Worm (Caenorhabditis elegans): Measurements from ENCODE around the gene rpc-25.
A peak's percentile ranks its signal among the peaks of the same experiment; 100 is the strongest.

Gene rpc-25

DNA sequence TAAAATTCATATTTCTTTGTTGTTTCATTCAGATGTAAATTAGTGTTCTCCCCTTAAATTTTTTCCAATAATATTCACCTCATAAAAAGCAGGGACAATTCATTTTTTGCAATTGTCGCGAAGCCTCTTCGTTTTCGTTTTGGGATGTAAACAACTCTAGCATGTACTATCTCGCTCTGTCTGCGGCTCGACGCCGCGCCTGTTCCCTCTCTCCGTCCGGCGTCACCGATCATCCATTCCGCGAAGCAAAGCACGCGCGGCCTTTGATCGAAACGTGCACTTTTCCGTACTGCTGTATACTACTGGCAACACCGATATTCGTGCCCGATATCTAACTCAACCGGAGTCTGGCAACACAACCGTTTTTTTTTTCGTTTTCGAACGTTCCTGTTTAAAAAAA is 40.6 kb upstream of the rpc-25 start:
- no peak for TF ChIP-seq zip-5 (tag; optimal IDR thresholded peaks at IDR 0.05)
- TF ChIP-seq C38D4.7 (GFP tag; optimal IDR thresholded peaks at IDR 0.05) = no peak
- no peak for TF ChIP-seq lin-11 (tag; optimal IDR thresholded peaks at IDR 0.05)
- TF ChIP-seq ceh-18 (tag; optimal IDR thresholded peaks at IDR 0.05) = no peak
- TF ChIP-seq ceh-22 (tag; optimal IDR thresholded peaks at IDR 0.05) = no peak
- no peak for TF ChIP-seq nhr-11 (tag; optimal IDR thresholded peaks at IDR 0.05)
- TF ChIP-seq nhr-232 (tag; optimal IDR thresholded peaks at IDR 0.05) = no peak
- no peak for TF ChIP-seq syd-9 (tag; optimal IDR thresholded peaks at IDR 0.05)
- TF ChIP-seq ama-1 (optimal IDR thresholded peaks at IDR 0.05) = no peak
- no peak for TF ChIP-seq sox-4 (tag; optimal IDR thresholded peaks at IDR 0.05)
- TF ChIP-seq sox-2 (GFP tag; IDR thresholded peaks at IDR 0.05) = no peak
- no peak for TF ChIP-seq ceh-2 (tag; optimal IDR thresholded peaks at IDR 0.05)

DNA sequence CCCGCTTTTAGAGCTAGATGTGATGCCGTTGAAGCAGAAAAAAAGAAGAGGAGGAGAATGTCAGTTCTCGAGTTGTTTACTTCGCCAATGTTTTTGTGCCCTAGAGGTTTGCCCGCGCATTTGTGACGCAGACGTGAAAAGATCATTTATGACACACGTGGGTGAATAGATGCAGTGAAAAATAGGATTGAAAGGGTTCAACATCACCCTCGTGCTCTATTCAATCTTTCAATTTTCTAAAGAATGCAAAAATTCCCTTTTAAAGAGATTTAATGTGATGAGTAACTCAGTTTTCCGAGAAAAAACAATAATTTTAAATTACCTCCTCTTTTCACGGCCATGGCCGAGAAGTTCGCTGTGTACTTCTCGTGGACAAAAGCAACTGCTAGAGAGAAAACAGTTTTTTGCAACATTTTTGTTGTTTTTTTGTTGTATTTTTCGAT is 40.1 kb upstream of the rpc-25 start:
- TF ChIP-seq hlh-30 (tag; optimal IDR thresholded peaks at IDR 0.05; ENCODE audit: insufficient read depth) = peak; percentile 2
- TF ChIP-seq unc-42 (tag; optimal IDR thresholded peaks at IDR 0.05) = peak; percentile 17
- no peak for TF ChIP-seq rnt-1 (tag; optimal IDR thresholded peaks at IDR 0.05)

DNA sequence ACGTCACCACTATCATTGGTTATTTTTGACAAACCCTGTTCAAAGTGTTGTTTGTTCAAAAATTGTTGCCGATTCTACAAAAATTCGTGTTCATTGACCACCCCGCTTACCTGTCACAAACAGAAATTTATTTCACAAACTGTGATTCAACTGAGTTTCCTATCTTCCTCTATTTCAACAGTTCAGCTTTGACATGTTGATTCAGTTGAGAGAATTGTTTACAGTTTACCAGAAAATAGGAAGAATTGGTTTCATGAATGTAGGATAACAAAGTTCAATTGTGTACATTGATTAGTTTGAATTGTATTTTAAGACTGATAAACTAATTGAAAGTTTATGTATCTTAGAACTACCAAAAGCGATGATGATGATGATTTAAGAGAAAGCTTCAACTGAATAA is 39.2 kb upstream of the rpc-25 start:
- TF ChIP-seq elt-4 (tag; optimal IDR thresholded peaks at IDR 0.05) (no peak), pha-4 (tag; optimal IDR thresholded peaks at IDR 0.05) (no peak), ttx-3 (tag; optimal IDR thresholded peaks at IDR 0.05) (no peak), T23F11.4 (GFP tag; optimal IDR thresholded peaks at IDR 0.05) (no peak), ceh-19 (GFP tag; optimal IDR thresholded peaks at IDR 0.05) (no peak), Y22D7AL.16 (tag; optimal IDR thresholded peaks at IDR 0.05) (no peak), unc-86 (tag; optimal IDR thresholded peaks at IDR 0.05) (no peak), unc-42 (tag; optimal IDR thresholded peaks at IDR 0.05) (no peak), rnt-1 (tag; optimal IDR thresholded peaks at IDR 0.05) (no peak), unc-3 (GFP tag; conservative IDR thresholded peaks at IDR 0.05) (no peak), unc-3 (tag; optimal IDR thresholded peaks at IDR 0.05) (no peak), nhr-232 (tag; optimal IDR thresholded peaks at IDR 0.05) (no peak), sox-2 (GFP tag; IDR thresholded peaks at IDR 0.05) (no peak), syd-9 (tag; optimal IDR thresholded peaks at IDR 0.05) (no peak), ama-1 (optimal IDR thresholded peaks at IDR 0.05) (no peak), dmd-4 (tag; optimal IDR thresholded peaks at IDR 0.05; ENCODE audit: borderline replicate concordance) (no peak), tbx-2 (tag; optimal IDR thresholded peaks at IDR 0.05) (no peak), lin-11 (tag; optimal IDR thresholded peaks at IDR 0.05) (no peak)

DNA sequence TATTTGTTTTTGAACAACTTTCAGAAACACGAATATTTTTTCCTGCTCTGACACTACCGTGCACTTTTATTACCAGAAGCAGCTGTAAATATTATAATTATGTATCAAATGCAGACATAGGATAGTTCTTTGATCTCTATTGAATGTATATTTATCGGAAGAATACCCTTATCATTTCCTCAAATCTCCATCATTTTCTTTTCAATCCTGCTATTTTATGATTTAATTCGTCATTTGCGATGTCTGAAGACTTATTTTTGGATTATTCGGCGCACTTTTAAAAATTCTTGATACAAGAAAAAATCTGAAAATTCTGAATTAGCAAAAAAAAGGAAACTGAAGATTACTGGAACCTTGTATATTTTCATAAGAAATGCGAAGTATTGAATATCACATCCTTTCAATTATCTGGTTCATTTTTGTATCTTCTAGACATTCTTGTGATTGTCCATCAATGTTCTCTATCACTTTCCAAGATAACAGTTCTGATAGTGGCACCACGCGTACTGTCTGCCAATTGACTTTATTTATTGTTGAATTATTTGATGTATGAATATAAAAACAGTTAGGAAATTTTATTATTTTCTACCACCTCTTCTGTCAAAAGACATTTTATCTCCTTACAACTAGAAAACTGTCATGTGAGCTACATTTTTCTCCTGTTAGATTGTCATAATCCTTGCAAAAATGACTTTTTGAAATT is 37.8 kb upstream of the rpc-25 start:
- no peak for TF ChIP-seq ceh-22 (tag; optimal IDR thresholded peaks at IDR 0.05)
- peak; percentile 76 for TF ChIP-seq elt-2 (tag; optimal IDR thresholded peaks at IDR 0.05)

DNA sequence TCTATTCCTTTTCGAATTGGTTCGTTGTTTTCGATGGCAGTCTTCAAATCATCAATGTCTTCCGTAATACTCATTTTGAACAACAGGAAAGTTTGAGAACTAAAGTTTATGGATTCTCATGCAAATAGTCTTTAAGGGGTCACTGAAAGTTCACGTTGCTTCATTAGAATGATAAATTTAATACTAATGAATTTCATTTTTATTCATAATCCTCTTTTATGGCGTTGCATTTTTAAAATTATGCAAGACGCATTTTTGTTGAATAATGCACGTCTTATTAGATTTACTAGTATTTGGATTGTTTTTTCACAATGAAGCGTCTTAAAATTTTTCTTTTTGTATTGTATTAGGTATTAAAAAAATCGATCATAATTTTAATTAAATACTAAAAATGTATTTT is 36.7 kb upstream of the rpc-25 start, which contains the start of gene C12D8.9:
C12D8.9 (minus strand) TSS at position 101 of the 400 bp plus-strand sequence.
- TF ChIP-seq Y22D7AL.16 (tag; optimal IDR thresholded peaks at IDR 0.05) (no peak), dve-1 (tag; optimal IDR thresholded peaks at IDR 0.05) (no peak)

DNA sequence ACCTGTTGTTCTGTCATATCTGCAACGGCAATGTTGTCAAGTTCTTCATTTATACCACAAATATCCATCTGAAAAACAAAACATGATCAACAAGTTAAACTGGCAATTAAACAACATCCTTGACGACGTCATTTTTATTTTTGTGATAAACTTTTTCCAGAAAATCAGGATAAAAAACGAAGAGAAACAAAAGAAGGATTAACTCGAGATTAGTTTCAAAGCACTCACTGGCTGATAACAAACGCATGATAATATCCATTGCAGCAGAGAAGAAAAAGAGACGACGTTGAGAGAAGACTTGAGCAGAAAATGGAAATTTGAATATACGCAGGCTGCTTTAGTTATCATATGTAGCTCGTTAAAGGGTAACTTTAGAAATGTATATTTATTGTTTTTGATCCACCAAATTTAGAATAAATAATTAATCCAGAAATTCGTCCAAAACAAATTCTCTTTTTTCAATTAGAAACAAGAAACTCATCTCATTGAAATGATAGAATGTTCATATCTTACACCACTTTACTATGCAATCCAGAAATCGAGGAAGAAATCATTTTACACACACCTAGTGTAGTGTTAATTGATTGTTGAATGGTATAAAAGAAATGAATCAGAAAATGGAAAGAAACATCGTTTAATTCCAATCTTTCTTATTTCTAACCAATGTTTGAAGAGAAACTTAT is 34.9 kb upstream of the rpc-25 start, which contains the start of the genes C12D8.21 and col-148:
C12D8.21 (minus strand) TSS at position 68 of the 683 bp plus-strand sequence.
col-148 (plus strand) TSS at position 633 of the 683 bp plus-strand sequence.
- TF ChIP-seq ceh-18 (tag; optimal IDR thresholded peaks at IDR 0.05) (no peak), sox-2 (GFP tag; IDR thresholded peaks at IDR 0.05) (no peak), ceh-48 (tag; optimal IDR thresholded peaks at IDR 0.05) (no peak), hlh-30 (tag; optimal IDR thresholded peaks at IDR 0.05; ENCODE audit: insufficient read depth) (no peak), pag-3 (tag; optimal IDR thresholded peaks at IDR 0.05; ENCODE audit: borderline replicate concordance) (no peak), T23F11.4 (GFP tag; optimal IDR thresholded peaks at IDR 0.05) (no peak), dve-1 (tag; optimal IDR thresholded peaks at IDR 0.05) (no peak), sox-4 (tag; optimal IDR thresholded peaks at IDR 0.05) (no peak), pros-1 (tag; optimal IDR thresholded peaks at IDR 0.05) (no peak), unc-55 (GFP tag; optimal IDR thresholded peaks at IDR 0.05) (no peak), hlh-8 (tag; optimal IDR thresholded peaks at IDR 0.05) (no peak), ceh-2 (tag; optimal IDR thresholded peaks at IDR 0.05) (no peak), Y22D7AL.16 (tag; optimal IDR thresholded peaks at IDR 0.05) (no peak)
